Worm (Caenorhabditis elegans) whole organism, L1 larva: Measurements from ENCODE around the gene snb-7.
A peak's percentile ranks its signal among the peaks of the same experiment; 100 is the strongest.

Source experiments
- C34B4.2 ChIP-seq: sonication (generic microtip); optimal IDR thresholded peaks from 2 replicates; lab custom pipeline; 2017; ENCODE audit warnings: mild to moderate bottlenecking, missing genetic modification characterization, missing compliant biosample characterization
- aha-1 ChIP-seq: fragments of 150-350 bp; optimal IDR thresholded peaks from 2 replicates; lab custom pipeline; 2014; ENCODE audit warnings: missing biosample characterization, missing genetic modification characterization
- alr-1 ChIP-seq: fragments of 200-800 bp; sonication (Bioruptor generic); optimal IDR thresholded peaks from 2 replicates; lab custom pipeline; 2018; ENCODE audit warnings: borderline replicate concordance, mild to moderate bottlenecking, missing genetic modification characterization, missing compliant biosample characterization
- ceh-63 ChIP-seq: fragments of 200-800 bp; sonication (Bioruptor generic); optimal IDR thresholded peaks from 2 replicates; lab custom pipeline; 2018; ENCODE audit warnings: mild to moderate bottlenecking, missing genetic modification characterization, missing compliant biosample characterization
- ceh-8 ChIP-seq: fragments of 200-800 bp; sonication (Bioruptor generic); optimal IDR thresholded peaks from 2 replicates; lab custom pipeline; 2018; ENCODE audit warnings: mild to moderate bottlenecking, missing genetic modification characterization, moderate library complexity, missing compliant biosample characterization
- ceh-82 ChIP-seq, 3 experiments: fragments of 150-350 bp in 1 of 3; sonication (generic microtip) in 2 of 3; optimal IDR thresholded peaks; 2 replicates each; lab custom pipeline; 2014 to 2017; ENCODE audit warnings: missing biosample characterization in 3 of 3, missing genetic modification characterization in 3 of 3
- efl-1 ChIP-seq, 4 experiments: fragments of 150-350 bp; optimal IDR thresholded peaks in 3 of 4; peaks in 1 of 4; 1 replicate in 1 of 4; 2 replicates in 3 of 4; lab custom pipeline; 2014; ENCODE audit warnings: missing biosample characterization in 2 of 4, missing genetic modification characterization in 2 of 4, missing genetic modification reagents in 2 of 4
- efl-3 ChIP-seq: fragments of 200-800 bp; sonication (Bioruptor generic); optimal IDR thresholded peaks from 2 replicates; lab custom pipeline; 2018; ENCODE audit warnings: mild to moderate bottlenecking, missing genetic modification characterization, missing compliant biosample characterization
- egl-13 ChIP-seq: sonication (generic microtip); optimal IDR thresholded peaks from 2 replicates; lab custom pipeline; 2016; ENCODE audit warnings: missing genotype, missing genetic modification reagents, missing genetic modification characterization, missing compliant biosample characterization
- ets-5 ChIP-seq: fragments of 200-800 bp; sonication (Bioruptor generic); IDR thresholded peaks from 2 replicates; pipeline ENCODE4 v1.3.6; 2022; ENCODE audit warnings: missing genetic modification characterization, missing compliant biosample characterization
- grh-1 ChIP-seq: fragments of 200-800 bp; sonication (Bioruptor generic); IDR thresholded peaks from 2 replicates; pipeline ENCODE4 v1.3.6; 2022; ENCODE audit warnings: missing genetic modification reagents, missing genetic modification characterization, missing compliant biosample characterization
- hlh-17 ChIP-seq: fragments of 200-800 bp; sonication (Bioruptor generic); optimal IDR thresholded peaks from 2 replicates; lab custom pipeline; 2018; ENCODE audit warnings: missing genetic modification characterization, mild to moderate bottlenecking, missing compliant biosample characterization, moderate library complexity, borderline replicate concordance
- hlh-4 ChIP-seq: sonication (generic microtip); optimal IDR thresholded peaks from 2 replicates; lab custom pipeline; 2016; ENCODE audit warnings: mild to moderate bottlenecking, missing genetic modification characterization, missing compliant biosample characterization
- irx-1 ChIP-seq: sonication (generic microtip); optimal IDR thresholded peaks from 2 replicates; lab custom pipeline; 2016; ENCODE audit warnings: missing genetic modification characterization, missing compliant biosample characterization
- isw-1 ChIP-seq: fragments of 200-800 bp; sonication (Bioruptor generic); IDR thresholded peaks from 2 replicates; pipeline ENCODE4 v1.3.6; 2022; ENCODE audit warnings: missing genetic modification characterization, missing compliant biosample characterization
- lin-14 ChIP-seq: fragments of 200-800 bp; sonication (Bioruptor generic); optimal IDR thresholded peaks from 2 replicates; lab custom pipeline; 2018; ENCODE audit warnings: mild to moderate bottlenecking, missing genetic modification characterization, moderate library complexity, missing compliant biosample characterization
- lin-35 ChIP-seq, 2 experiments: fragments of 150-350 bp; optimal IDR thresholded peaks; 2 replicates each; lab custom pipeline; 2014; ENCODE audit warnings: missing biosample characterization in 2 of 2, missing genetic modification characterization in 2 of 2, missing genetic modification reagents in 2 of 2
- lir-3 ChIP-seq: sonication (generic microtip); optimal IDR thresholded peaks from 2 replicates; lab custom pipeline; 2016; ENCODE audit warnings: mild to moderate bottlenecking, missing genetic modification characterization, moderate library complexity, missing compliant biosample characterization; ENCODE audit not compliant: poor library complexity
- lsy-2 ChIP-seq, 2 experiments: fragments of 150-350 bp; optimal IDR thresholded peaks; 2 replicates each; lab custom pipeline; 2014; ENCODE audit warnings: missing biosample characterization in 2 of 2, missing genetic modification characterization in 2 of 2
- nhr-11 ChIP-seq: fragments of 150-350 bp; optimal IDR thresholded peaks from 2 replicates; lab custom pipeline; 2014; ENCODE audit warnings: missing biosample characterization, missing genetic modification characterization
- nhr-12 ChIP-seq: sonication (generic microtip); optimal IDR thresholded peaks from 2 replicates; lab custom pipeline; 2017; ENCODE audit warnings: missing biosample characterization, missing genetic modification characterization
- nhr-19 ChIP-seq: fragments of 200-800 bp; sonication (Bioruptor generic); conservative IDR thresholded peaks from 2 replicates; pipeline ENCODE4 v1.3.6; 2022; ENCODE audit warnings: missing genetic modification characterization, missing compliant biosample characterization
- nhr-237 ChIP-seq: fragments of 150-350 bp; optimal IDR thresholded peaks from 2 replicates; lab custom pipeline; 2014; ENCODE audit warnings: missing biosample characterization, missing genetic modification characterization
- nhr-28 ChIP-seq: fragments of 150-350 bp; optimal IDR thresholded peaks from 2 replicates; lab custom pipeline; 2014; ENCODE audit warnings: missing biosample characterization, missing genetic modification characterization
- nhr-71 ChIP-seq: sonication (generic microtip); optimal IDR thresholded peaks from 2 replicates; lab custom pipeline; 2016; ENCODE audit warnings: mild to moderate bottlenecking, missing genetic modification characterization, moderate library complexity, missing compliant biosample characterization
- nhr-77 ChIP-seq: fragments of 150-350 bp; optimal IDR thresholded peaks from 2 replicates; lab custom pipeline; 2014; ENCODE audit warnings: missing biosample characterization, missing genetic modification characterization
- nhr-84 ChIP-seq: sonication (generic microtip); optimal IDR thresholded peaks from 2 replicates; lab custom pipeline; 2017; ENCODE audit warnings: missing biosample characterization, missing genetic modification characterization
- nhr-85 ChIP-seq: sonication (generic microtip); peaks from one replicate; lab custom pipeline; 2016; ENCODE audit warnings: missing genetic modification characterization, inconsistent platforms, missing compliant biosample characterization
- pag-3 ChIP-seq: sonication (generic microtip); optimal IDR thresholded peaks from 2 replicates; lab custom pipeline; 2017; ENCODE audit warnings: missing genetic modification characterization, mild to moderate bottlenecking, missing compliant biosample characterization, antibody characterized with exemption, borderline replicate concordance; ENCODE audit not compliant: insufficient read depth
- pqm-1 ChIP-seq: sonication (generic microtip); optimal IDR thresholded peaks from 3 replicates; lab custom pipeline; 2017; ENCODE audit warnings: missing biosample characterization, missing genetic modification characterization
- snu-23 ChIP-seq: sonication (generic microtip); optimal IDR thresholded peaks from 2 replicates; lab custom pipeline; 2016; ENCODE audit warnings: missing genetic modification characterization, missing compliant biosample characterization
- sup-37 ChIP-seq: fragments of 200-800 bp; sonication (Bioruptor generic); optimal IDR thresholded peaks from 2 replicates; lab custom pipeline; 2018; ENCODE audit warnings: mild to moderate bottlenecking, missing genetic modification characterization, missing compliant biosample characterization
- swsn-7 ChIP-seq: sonication (generic microtip); optimal IDR thresholded peaks from 2 replicates; lab custom pipeline; 2016; ENCODE audit warnings: missing genetic modification characterization, missing compliant biosample characterization
- tlp-1 ChIP-seq: fragments of 150-350 bp; optimal IDR thresholded peaks from 2 replicates; lab custom pipeline; 2014; ENCODE audit warnings: missing biosample characterization, missing genetic modification characterization
- unc-130 ChIP-seq: fragments of 150-350 bp; optimal IDR thresholded peaks from 2 replicates; lab custom pipeline; 2017; ENCODE audit warnings: missing biosample characterization, missing genetic modification characterization, inconsistent platforms
- unc-62 ChIP-seq: fragments of 150-350 bp; optimal IDR thresholded peaks from 2 replicates; lab custom pipeline; 2014; ENCODE audit warnings: missing biosample characterization, missing genetic modification reagents, missing genetic modification characterization
- unc-86 ChIP-seq: sonication (generic microtip); optimal IDR thresholded peaks from 2 replicates; lab custom pipeline; 2016; ENCODE audit warnings: missing genetic modification characterization, missing compliant biosample characterization
- vab-15 ChIP-seq: sonication (generic microtip); optimal IDR thresholded peaks from 2 replicates; lab custom pipeline; 2017; ENCODE audit warnings: missing genotype, mild to moderate bottlenecking, missing genetic modification characterization, missing compliant biosample characterization
- xbp-1 ChIP-seq: sonication (generic microtip); optimal IDR thresholded peaks from 2 replicates; lab custom pipeline; 2016; ENCODE audit warnings: missing genetic modification characterization, missing compliant biosample characterization
- zag-1 ChIP-seq: fragments of 150-350 bp; optimal IDR thresholded peaks from 2 replicates; lab custom pipeline; 2014; ENCODE audit warnings: missing biosample characterization, missing genetic modification characterization
- ztf-11 ChIP-seq, 2 experiments: sonication (generic microtip); optimal IDR thresholded peaks; 2 replicates each; lab custom pipeline; 2016 to 2017; ENCODE audit warnings: missing genetic modification characterization in 2 of 2, missing biosample characterization in 1 of 2, missing compliant biosample characterization in 1 of 2

The snb-7 gene

DNA sequence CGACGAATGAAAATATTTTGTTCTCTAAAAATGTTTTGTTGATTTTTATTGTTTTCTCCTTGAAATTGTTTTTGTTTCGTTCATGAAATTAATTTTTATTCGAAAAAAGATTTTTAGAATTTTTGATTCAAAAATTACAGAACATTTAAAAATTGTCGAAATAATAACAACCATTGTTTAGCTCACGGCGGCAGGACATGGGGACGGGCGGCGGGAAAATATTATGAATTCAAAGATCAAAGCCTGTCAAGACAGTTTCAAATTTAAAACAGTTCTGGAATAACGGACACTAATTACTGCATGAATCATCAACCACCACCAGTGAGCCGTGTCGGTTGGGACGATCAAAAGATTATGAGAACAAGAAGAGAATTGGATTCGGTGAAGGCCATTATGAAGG lies at the start of gene snb-7:
Gene snb-7, plus strand, starts transcription at position 301 of the 400 bp plus-strand sequence.
- TF ChIP-seq pag-3 (tag; lab: Kevin White, UChicago), result no peak
- no peak for TF ChIP-seq nhr-19 (GFP tag; lab: Robert Waterston, UW)
- no peak for TF ChIP-seq pqm-1 (tag; lab: Kevin White, UChicago)
- TF ChIP-seq C34B4.2 (tag; lab: Kevin White, UChicago), result no peak

DNA sequence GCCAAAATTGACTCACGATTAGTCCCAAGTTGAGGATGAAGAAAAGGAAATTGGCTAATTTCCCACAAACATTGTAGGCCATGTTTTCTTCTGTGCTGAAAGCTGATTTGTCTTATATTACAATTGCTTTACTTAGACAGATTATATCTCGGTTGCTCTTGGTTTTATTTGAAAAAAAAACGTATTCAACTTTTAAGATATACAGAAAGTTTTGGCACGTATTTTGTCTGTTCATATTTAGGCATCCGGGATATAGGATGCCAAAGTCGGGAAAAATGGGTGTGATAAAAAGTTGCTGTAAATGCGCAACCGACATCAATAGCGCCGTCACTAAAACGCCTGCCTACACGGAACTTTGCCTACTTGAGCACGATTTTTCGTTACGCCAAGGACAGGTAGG lies 40.5 kb upstream of the snb-7 start, which contains the start of gene tsp-4:
Gene tsp-4, minus strand, starts transcription at position 101 of the 400 bp plus-strand sequence.
- TF ChIP-seq swsn-7 (tag; lab: Kevin White, UChicago) (no peak), nhr-85 (tag; lab: Kevin White, UChicago) (no peak), C34B4.2 (tag; lab: Kevin White, UChicago) (no peak), nhr-28 (tag; lab: Kevin White, UChicago) (no peak), sup-37 (no peak), xbp-1 (no peak), hlh-17 (GFP tag; lab: Kevin White, UChicago) (no peak), lin-35 (GFP tag; optimal IDR thresholded peaks at IDR 0.05; lab: Kevin White, UChicago) (no peak), lir-3 (tag; lab: Kevin White, UChicago) (no peak), alr-1 (tag; lab: Kevin White, UChicago) (no peak), pag-3 (tag; lab: Kevin White, UChicago) (no peak), nhr-71 (tag; lab: Kevin White, UChicago) (no peak), nhr-77 (tag; lab: Kevin White, UChicago) (no peak), grh-1 (GFP tag; lab: Robert Waterston, UW) (no peak), nhr-11 (no peak), aha-1 (tag; lab: Kevin White, UChicago) (no peak), ceh-63 (GFP tag; lab: Kevin White, UChicago) (no peak)

ce11 chrIV:12522521-12522920 lies 38.1 kb upstream of the snb-7 start, which contains the start of gene sru-13:
Gene sru-13 (minus strand): TSS chrIV:12522621.
- no peak for TF ChIP-seq pag-3 (tag; lab: Kevin White, UChicago)
- TF ChIP-seq ztf-11 (tag; optimal IDR thresholded peaks at IDR 0.05; lab: Kevin White, UChicago), result no peak
- no peak for TF ChIP-seq nhr-77 (tag; lab: Kevin White, UChicago)
- no peak for TF ChIP-seq hlh-4 (tag; lab: Kevin White, UChicago)
- no peak for TF ChIP-seq isw-1 (GFP tag; lab: Robert Waterston, UW)
- no peak for TF ChIP-seq efl-3
- no peak for TF ChIP-seq nhr-19 (GFP tag; lab: Robert Waterston, UW)
- TF ChIP-seq nhr-237 (tag; lab: Kevin White, UChicago), result no peak
- no peak for TF ChIP-seq ets-5 (GFP tag; lab: Robert Waterston, UW)
- TF ChIP-seq irx-1 (tag; lab: Kevin White, UChicago), result no peak
- no peak for TF ChIP-seq nhr-85 (tag; lab: Kevin White, UChicago)
- no peak for TF ChIP-seq unc-130 (tag; lab: Kevin White, UChicago)
- TF ChIP-seq lsy-2 (tag; optimal IDR thresholded peaks at IDR 0.05; lab: Kevin White, UChicago), result no peak
- TF ChIP-seq vab-15, result no peak
- no peak for TF ChIP-seq grh-1 (GFP tag; lab: Robert Waterston, UW)

ce11 chrIV:12525409-12525808 lies 35.3 kb upstream of the snb-7 start, which contains the start of gene eak-4:
Gene eak-4 (minus strand): TSS chrIV:12525509.
- TF ChIP-seq ceh-8 (GFP tag; lab: Kevin White, UChicago) (peak; percentile 49), zag-1 (tag; lab: Kevin White, UChicago) (no peak)

- TF ChIP-seq nhr-71 (tag; lab: Kevin White, UChicago) (peak; percentile 50), nhr-84 (tag; lab: Kevin White, UChicago) (no peak), egl-13 (tag; lab: Kevin White, UChicago) (no peak), ceh-82 (tag; optimal IDR thresholded peaks at IDR 0.05; lab: Kevin White, UChicago) (peak in 2 of 3 experiments; percentile 13 to 46), unc-62 (GFP tag; lab: Kevin White, UChicago) (no peak), swsn-7 (tag; lab: Kevin White, UChicago) (no peak), efl-3 (no peak), nhr-28 (tag; lab: Kevin White, UChicago) (no peak), unc-86 (tag; lab: Kevin White, UChicago) (no peak), isw-1 (GFP tag; lab: Robert Waterston, UW) (0 out of 2 replicates have a peak, but pooled peaks have one; percentile 3), snu-23 (GFP tag; lab: Kevin White, UChicago) (peak; percentile 39), alr-1 (tag; lab: Kevin White, UChicago) (no peak), zag-1 (tag; lab: Kevin White, UChicago) (no peak), lin-14 (no peak), efl-1 (optimal IDR thresholded peaks at IDR 0.05; lab: Kevin White, UChicago) (peak in 1 of 2 experiments; percentile 38), efl-1 (GFP tag; optimal IDR thresholded peaks at IDR 0.05 in 1 of 2; lab: Kevin White, UChicago) (peak; percentile 28 to 94), tlp-1 (no peak), nhr-12 (no peak), nhr-19 (GFP tag; lab: Robert Waterston, UW) (no peak), irx-1 (tag; lab: Kevin White, UChicago) (no peak), pag-3 (tag; lab: Kevin White, UChicago) (no peak)
Measured at ce11 chrIV:12527217-12527616, 33.5 kb upstream of the snb-7 start, which contains the start of gene F53B2.8. Gene F53B2.8 (minus strand): TSS chrIV:12527396.
